Fruit fly (Drosophila melanogaster) whole organism, adult: ENCODE results near the gene slpr.

ENCODE experiments used
- CG11617 ChIP-seq: fragments of 200-800 bp; sonication (Bioruptor generic); optimal IDR thresholded peaks from 2 replicates; lab custom pipeline; 2017; ENCODE audit warnings: mild to moderate bottlenecking, missing biosample characterization, missing genetic modification reagents, missing genetic modification characterization
- CG12768 ChIP-seq: fragments of 200-800 bp; sonication (Bioruptor generic); optimal IDR thresholded peaks from 2 replicates; lab custom pipeline; 2017; ENCODE audit warnings: missing biosample characterization, missing genetic modification characterization, mild to moderate bottlenecking, moderate library complexity, missing genetic modification reagents
- CG14711 ChIP-seq: fragments of 200-800 bp; sonication (Bioruptor generic); optimal IDR thresholded peaks from 2 replicates; lab custom pipeline; 2018; ENCODE audit warnings: missing biosample characterization, mild to moderate bottlenecking, missing genetic modification characterization, moderate library complexity
- CG1620 ChIP-seq: fragments of 200-800 bp; sonication (Bioruptor generic); optimal IDR thresholded peaks from 2 replicates; lab custom pipeline; 2016; ENCODE audit warnings: missing biosample characterization, missing genetic modification characterization
- CG33017 ChIP-seq: fragments of 200-800 bp; sonication (Bioruptor generic); optimal IDR thresholded peaks from 2 replicates; lab custom pipeline; 2018; ENCODE audit warnings: missing biosample characterization, mild to moderate bottlenecking, missing genetic modification characterization, moderate library complexity
- CG5204 ChIP-seq: fragments of 200-800 bp; sonication (Bioruptor generic); optimal IDR thresholded peaks from 2 replicates; lab custom pipeline; 2016; ENCODE audit warnings: missing biosample characterization, missing genetic modification characterization
- CG7045 ChIP-seq: fragments of 200-800 bp; sonication (Bioruptor generic); optimal IDR thresholded peaks from 2 replicates; lab custom pipeline; 2017; ENCODE audit warnings: missing biosample characterization, mild to moderate bottlenecking, missing genetic modification characterization
- CG7101 ChIP-seq: fragments of 200-800 bp; sonication (Bioruptor generic); optimal IDR thresholded peaks from 2 replicates; lab custom pipeline; 2018; ENCODE audit warnings: missing biosample characterization, mild to moderate bottlenecking, missing genetic modification characterization, moderate library complexity
- Clk ChIP-seq: fragments of 200-800 bp; sonication (Bioruptor generic); optimal IDR thresholded peaks from 2 replicates; lab custom pipeline; 2017; ENCODE audit warnings: missing biosample characterization, missing genetic modification characterization
- Crg-1 ChIP-seq: fragments of 200-800 bp; sonication (Bioruptor generic); optimal IDR thresholded peaks from 2 replicates; lab custom pipeline; 2016; ENCODE audit warnings: missing biosample characterization, missing genetic modification characterization
- Hr96 ChIP-seq: fragments of 200-800 bp; sonication (Bioruptor generic); optimal IDR thresholded peaks from 2 replicates; lab custom pipeline; 2016; ENCODE audit warnings: missing biosample characterization, missing genetic modification characterization
- Mnt ChIP-seq: fragments of 200-800 bp; sonication (Bioruptor generic); optimal IDR thresholded peaks from 2 replicates; lab custom pipeline; 2016; ENCODE audit warnings: missing biosample characterization, mild to moderate bottlenecking, missing genetic modification characterization
- bab1 ChIP-seq: fragments of 200-800 bp; sonication (Bioruptor generic); optimal IDR thresholded peaks from 3 replicates; lab custom pipeline; 2019; ENCODE audit warnings: missing biosample characterization, mild to moderate bottlenecking, missing genetic modification characterization, moderate library complexity
- cic ChIP-seq: fragments of 200-800 bp; sonication (Bioruptor generic); optimal IDR thresholded peaks from 2 replicates; lab custom pipeline; 2017; ENCODE audit warnings: missing biosample characterization, mild to moderate bottlenecking, missing genetic modification characterization, moderate library complexity
- cnc ChIP-seq, 2 experiments: fragments of >200 bp; optimal IDR thresholded peaks; 2 replicates each; lab custom pipeline; 2017
- kay ChIP-seq: fragments of 200-800 bp; sonication (Bioruptor generic); peaks from one replicate; lab custom pipeline; 2016; ENCODE audit warnings: missing biosample characterization, missing genetic modification characterization, borderline replicate concordance
- ovo ChIP-seq: fragments of 200-800 bp; sonication (Bioruptor generic); optimal IDR thresholded peaks from 2 replicates; lab custom pipeline; 2016; ENCODE audit warnings: missing biosample characterization, missing genetic modification characterization
- pad ChIP-seq: fragments of 200-800 bp; sonication (Bioruptor generic); optimal IDR thresholded peaks from 3 replicates; lab custom pipeline; 2017; ENCODE audit warnings: missing biosample characterization, missing genetic modification characterization, mild to moderate bottlenecking, moderate library complexity, missing genetic modification reagents
- tj ChIP-seq: fragments of 200-800 bp; sonication (Bioruptor generic); optimal IDR thresholded peaks from 3 replicates; lab custom pipeline; 2017; ENCODE audit warnings: missing biosample characterization, mild to moderate bottlenecking, missing genetic modification characterization, moderate library complexity
- toe ChIP-seq: fragments of 200-800 bp; sonication (Bioruptor generic); optimal IDR thresholded peaks from 2 replicates; lab custom pipeline; 2016; ENCODE audit warnings: missing biosample characterization, missing genetic modification characterization

The slpr gene

DNA sequence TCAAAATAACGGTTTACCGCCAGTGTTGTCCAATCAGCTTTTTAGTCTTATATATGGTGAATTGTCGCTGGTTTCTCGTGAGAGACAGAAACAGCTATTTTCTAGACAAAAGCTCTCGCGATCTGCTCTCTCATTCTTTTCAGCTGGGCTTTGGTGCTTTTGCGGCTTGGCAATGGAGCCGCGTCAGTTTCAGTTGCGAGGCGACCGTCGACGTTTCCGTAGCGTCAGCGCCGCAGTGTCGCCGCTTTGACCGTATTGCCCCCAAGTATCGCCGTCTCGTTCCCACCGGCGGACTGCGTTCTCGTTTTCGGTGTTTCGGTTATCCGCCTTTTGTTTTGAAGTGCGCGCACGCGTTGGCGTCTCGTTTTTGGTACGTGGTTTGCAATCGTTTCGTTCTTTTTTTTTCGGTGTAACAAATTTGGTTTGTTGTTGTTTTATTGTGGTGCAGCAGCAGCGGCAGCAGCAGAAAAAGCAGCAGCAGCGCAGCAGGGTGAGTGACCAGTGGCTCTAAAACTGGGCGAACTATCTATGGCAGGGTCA, 16.1 kb upstream of the slpr start:
- no peak for TF ChIP-seq CG33017 (tag; lab: Kevin White, UChicago)
- TF ChIP-seq cnc (optimal IDR thresholded peaks at IDR 0.05; lab: Kevin White, UChicago), result no peak
- TF ChIP-seq CG5204 (GFP tag; lab: Kevin White, UChicago), result no peak
- no peak for TF ChIP-seq Hr96
- peak; percentile 87 for TF ChIP-seq bab1 (GFP tag; lab: Kevin White, UChicago)
- peak; percentile 8 for TF ChIP-seq pad (GFP tag; lab: Kevin White, UChicago)
- TF ChIP-seq CG7101, result peak; percentile 22
- TF ChIP-seq Clk, result no peak
- TF ChIP-seq ovo, result peak; percentile 90
- TF ChIP-seq kay (GFP tag; lab: Kevin White, UChicago), result peak; percentile 85
- TF ChIP-seq Crg-1 (GFP tag; lab: Kevin White, UChicago), result no peak
- TF ChIP-seq tj, result peak; percentile 74
- no peak for TF ChIP-seq CG11617 (GFP tag; lab: Kevin White, UChicago)
- peak; percentile 30 for TF ChIP-seq toe
- TF ChIP-seq CG7045 (GFP tag; lab: Kevin White, UChicago), result no peak
- TF ChIP-seq CG14711 (tag; lab: Kevin White, UChicago), result no peak
- no peak for TF ChIP-seq cic
- peak; percentile 18 for TF ChIP-seq CG1620 (GFP tag; lab: Kevin White, UChicago)
- peak; percentile 28 for TF ChIP-seq CG12768
- peak; percentile 16 for TF ChIP-seq Mnt (GFP tag; lab: Kevin White, UChicago)

DNA sequence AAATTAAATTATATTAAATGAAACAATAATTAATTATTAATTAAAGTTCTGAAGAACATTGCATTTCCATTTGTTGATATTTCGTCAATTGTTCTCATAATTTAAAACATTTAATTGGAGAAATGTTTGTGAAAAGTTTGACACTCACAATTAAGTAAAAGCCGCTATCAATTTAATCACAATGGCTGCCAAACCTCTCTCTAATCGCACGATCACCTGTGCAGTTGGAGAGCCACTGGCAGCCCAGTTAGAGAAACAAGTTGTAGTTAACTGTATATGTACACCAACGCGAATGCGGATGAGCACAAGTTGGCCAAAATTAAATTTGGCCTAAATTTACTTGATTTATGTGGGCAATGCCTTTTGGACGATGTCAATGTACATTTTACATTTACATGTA, 15.2 kb upstream of the slpr start:
- TF ChIP-seq Hr96 (no peak), CG7045 (GFP tag; lab: Kevin White, UChicago) (no peak), Crg-1 (GFP tag; lab: Kevin White, UChicago) (no peak), cic (no peak), Clk (no peak), tj (no peak), Mnt (GFP tag; lab: Kevin White, UChicago) (no peak), bab1 (GFP tag; lab: Kevin White, UChicago) (no peak), ovo (no peak), CG5204 (GFP tag; lab: Kevin White, UChicago) (no peak), CG14711 (tag; lab: Kevin White, UChicago) (no peak), kay (GFP tag; lab: Kevin White, UChicago) (no peak), CG12768 (no peak), cnc (optimal IDR thresholded peaks at IDR 0.05; lab: Kevin White, UChicago) (no peak), CG11617 (GFP tag; lab: Kevin White, UChicago) (no peak), CG1620 (GFP tag; lab: Kevin White, UChicago) (no peak), CG33017 (tag; lab: Kevin White, UChicago) (no peak), CG7101 (no peak)

DNA sequence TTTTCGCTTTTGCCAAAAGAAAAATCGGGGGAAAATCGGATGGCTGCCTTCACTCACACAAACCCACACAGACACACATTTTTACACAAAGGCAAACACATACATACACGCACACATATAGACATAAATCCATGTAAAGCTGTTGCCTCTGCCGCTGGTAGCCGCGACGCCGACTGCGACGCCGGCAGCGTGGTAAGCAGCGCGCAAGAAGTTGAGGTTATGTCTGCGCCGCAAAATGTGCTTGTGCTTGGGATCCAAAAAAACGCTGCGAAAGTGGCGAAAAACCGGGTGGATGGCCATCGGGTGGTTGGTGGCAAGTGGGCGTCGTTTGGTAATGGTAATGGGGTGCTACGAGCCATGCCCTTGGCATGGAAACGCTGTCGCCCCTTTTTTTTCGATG, 2.9 kb upstream of the slpr start:
- TF ChIP-seq cnc (optimal IDR thresholded peaks at IDR 0.05; lab: Kevin White, UChicago), result no peak
- TF ChIP-seq tj, result no peak
- TF ChIP-seq CG1620 (GFP tag; lab: Kevin White, UChicago), result no peak
- TF ChIP-seq Clk, result no peak
- TF ChIP-seq Crg-1 (GFP tag; lab: Kevin White, UChicago), result no peak
- TF ChIP-seq CG14711 (tag; lab: Kevin White, UChicago), result no peak
- no peak for TF ChIP-seq Mnt (GFP tag; lab: Kevin White, UChicago)
- no peak for TF ChIP-seq CG11617 (GFP tag; lab: Kevin White, UChicago)
- TF ChIP-seq bab1 (GFP tag; lab: Kevin White, UChicago), result no peak

DNA sequence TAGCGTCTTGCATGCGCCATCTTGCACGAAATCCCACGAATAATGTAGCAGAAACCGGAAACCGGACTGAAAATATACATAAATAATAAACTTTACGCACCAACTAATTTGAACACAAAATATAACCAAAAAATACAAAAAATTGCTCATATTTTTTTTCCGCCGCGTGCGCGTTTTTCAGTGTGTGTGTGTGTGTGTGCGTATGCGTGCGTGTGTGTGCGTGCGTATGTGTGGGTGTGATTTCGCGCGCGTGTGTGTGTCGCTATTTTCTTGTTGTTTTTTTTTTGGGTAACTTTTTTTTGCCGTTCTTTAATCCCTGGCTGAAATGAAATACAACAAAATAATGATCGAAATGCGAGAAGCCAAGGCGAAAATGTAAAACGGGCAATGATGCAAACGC, 2.0 kb upstream of the slpr start:
- TF ChIP-seq cic, result no peak
- TF ChIP-seq Hr96, result no peak
- TF ChIP-seq Clk, result no peak
- no peak for TF ChIP-seq ovo
- no peak for TF ChIP-seq CG33017 (tag; lab: Kevin White, UChicago)
- no peak for TF ChIP-seq Mnt (GFP tag; lab: Kevin White, UChicago)
- no peak for TF ChIP-seq tj

DNA sequence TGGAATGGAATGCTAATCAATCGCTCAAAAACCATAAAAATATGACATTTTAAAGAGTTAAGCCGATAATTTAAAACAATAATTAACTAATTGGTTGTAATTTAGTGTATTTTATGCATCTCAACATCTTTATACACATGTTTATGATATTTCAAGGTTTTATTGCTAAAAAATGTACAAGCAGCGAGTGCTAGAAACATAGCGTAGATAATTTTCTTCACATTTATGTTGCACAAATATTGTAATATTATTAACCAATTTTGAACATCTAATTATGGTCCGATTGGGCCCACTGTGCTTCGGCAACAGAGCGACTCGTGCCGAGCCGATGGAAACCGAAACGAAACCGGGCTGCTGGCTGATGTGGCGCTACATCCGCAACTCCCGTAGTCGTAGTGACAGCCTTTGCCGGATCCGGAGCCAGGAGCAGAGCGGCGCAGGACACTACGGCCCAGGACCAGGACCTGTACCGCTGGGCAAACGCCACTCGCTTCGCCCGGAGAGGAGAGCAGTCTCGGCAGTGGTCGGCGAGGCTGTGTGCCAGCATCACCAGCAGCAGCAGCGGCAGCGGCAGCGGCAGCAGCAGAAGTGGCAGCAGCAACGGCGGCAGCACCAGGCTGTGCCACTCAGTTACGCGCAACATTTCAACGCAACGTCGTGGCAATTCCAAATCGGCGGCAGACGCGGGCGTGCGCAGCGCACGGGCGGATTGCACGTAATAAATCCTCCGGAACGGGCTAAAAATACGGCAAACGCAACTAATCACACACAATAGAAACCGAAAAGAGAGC, 1.4 kb upstream of the slpr start, which contains the start of gene sdt:
sdt (plus strand) TSS at position 385 of the 791 bp plus-strand sequence.
- TF ChIP-seq CG11617 (GFP tag; lab: Kevin White, UChicago), result no peak
- no peak for TF ChIP-seq kay (GFP tag; lab: Kevin White, UChicago)
- TF ChIP-seq ovo, result no peak
- no peak for TF ChIP-seq cnc (optimal IDR thresholded peaks at IDR 0.05; lab: Kevin White, UChicago)
- TF ChIP-seq CG7045 (GFP tag; lab: Kevin White, UChicago), result no peak

DNA sequence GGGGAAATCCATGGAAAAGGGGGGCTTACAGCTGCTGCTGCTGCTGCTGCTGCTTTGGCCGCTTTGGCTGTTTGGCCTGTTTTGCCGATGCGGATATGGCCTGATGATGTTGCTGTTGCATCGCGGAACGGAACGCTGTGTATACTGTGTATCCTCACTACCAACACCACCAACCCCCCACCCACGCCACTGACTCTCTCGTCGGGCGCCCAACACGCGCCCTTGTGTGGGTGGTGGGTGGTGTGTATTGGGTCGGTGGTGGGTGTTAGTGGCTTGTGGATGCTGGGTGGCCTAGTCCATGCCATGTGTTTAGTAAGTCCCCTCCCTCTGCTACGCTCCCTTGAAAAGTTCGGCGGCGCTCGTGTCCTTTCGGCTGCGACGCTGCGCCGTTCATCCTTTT, 757 bp upstream of the slpr start:
- TF ChIP-seq CG12768 (no peak), pad (GFP tag; lab: Kevin White, UChicago) (peak; percentile 17), CG11617 (GFP tag; lab: Kevin White, UChicago) (no peak), CG7101 (no peak)
